Worm (Caenorhabditis elegans) whole organism, midembryonic: Measurements from ENCODE around the gene acox-1.6.

Experiments used
- T22C8.4 ChIP-seq: fragments of 200-800 bp; sonication (Bioruptor generic); IDR thresholded peaks from 2 replicates; pipeline ENCODE4 v1.3.6; 2022; ENCODE audit warnings: missing genetic modification characterization, missing compliant biosample characterization
- cog-1 ChIP-seq: sonication (generic microtip); optimal IDR thresholded peaks from 2 replicates; lab custom pipeline; 2016; ENCODE audit warnings: missing genetic modification characterization, missing compliant biosample characterization
- flt-1 ChIP-seq: fragments of 200-800 bp; sonication (Bioruptor generic); IDR thresholded peaks from 2 replicates; pipeline ENCODE4 v1.3.6; 2022; ENCODE audit warnings: missing genetic modification characterization, missing compliant biosample characterization
- klf-2 ChIP-seq: fragments of 200-800 bp; sonication (Bioruptor generic); conservative IDR thresholded peaks from 2 replicates; pipeline ENCODE4 v1.3.6; 2022; ENCODE audit warnings: missing genetic modification reagents, missing genetic modification characterization, missing compliant biosample characterization
- ref-1 ChIP-seq: fragments of 200-800 bp; sonication (Bioruptor generic); conservative IDR thresholded peaks from 2 replicates; pipeline ENCODE4 v1.3.6; 2022; ENCODE audit warnings: missing genetic modification reagents, missing genetic modification characterization, missing compliant biosample characterization
- tab-1 ChIP-seq: fragments of 200-800 bp; sonication (Bioruptor generic); IDR thresholded peaks from 2 replicates; pipeline ENCODE4 v1.3.6; 2022; ENCODE audit warnings: missing genetic modification characterization, missing compliant biosample characterization
- ztf-23 ChIP-seq: fragments of 200-800 bp; sonication (Bioruptor generic); IDR thresholded peaks from 2 replicates; pipeline ENCODE4 v1.3.6; 2022; ENCODE audit warnings: missing genetic modification reagents, missing genetic modification characterization, missing compliant biosample characterization
- ztf-29 ChIP-seq: fragments of 200-800 bp; sonication (Bioruptor generic); IDR thresholded peaks from 2 replicates; pipeline ENCODE4 v1.3.6; 2022; ENCODE audit warnings: missing genetic modification reagents, missing genetic modification characterization, missing compliant biosample characterization

- TF ChIP-seq flt-1 (GFP tag; lab: Robert Waterston, UW) (no peak), tab-1 (GFP tag; lab: Robert Waterston, UW) (no peak), klf-2 (GFP tag; lab: Robert Waterston, UW) (no peak), T22C8.4 (GFP tag; lab: Robert Waterston, UW) (no peak), ztf-29 (GFP tag; lab: Robert Waterston, UW) (no peak), ztf-23 (GFP tag; lab: Robert Waterston, UW) (no peak), cog-1 (tag; lab: Kevin White, UChicago) (no peak), ref-1 (GFP tag; lab: Robert Waterston, UW) (no peak)
Observed at ce11 chrX:15851013-15851412, 12.7 kb upstream of the acox-1.6 start.
